Worm (Caenorhabditis elegans): ENCODE data around the gene C07E3.8.

Gene C07E3.8

DNA sequence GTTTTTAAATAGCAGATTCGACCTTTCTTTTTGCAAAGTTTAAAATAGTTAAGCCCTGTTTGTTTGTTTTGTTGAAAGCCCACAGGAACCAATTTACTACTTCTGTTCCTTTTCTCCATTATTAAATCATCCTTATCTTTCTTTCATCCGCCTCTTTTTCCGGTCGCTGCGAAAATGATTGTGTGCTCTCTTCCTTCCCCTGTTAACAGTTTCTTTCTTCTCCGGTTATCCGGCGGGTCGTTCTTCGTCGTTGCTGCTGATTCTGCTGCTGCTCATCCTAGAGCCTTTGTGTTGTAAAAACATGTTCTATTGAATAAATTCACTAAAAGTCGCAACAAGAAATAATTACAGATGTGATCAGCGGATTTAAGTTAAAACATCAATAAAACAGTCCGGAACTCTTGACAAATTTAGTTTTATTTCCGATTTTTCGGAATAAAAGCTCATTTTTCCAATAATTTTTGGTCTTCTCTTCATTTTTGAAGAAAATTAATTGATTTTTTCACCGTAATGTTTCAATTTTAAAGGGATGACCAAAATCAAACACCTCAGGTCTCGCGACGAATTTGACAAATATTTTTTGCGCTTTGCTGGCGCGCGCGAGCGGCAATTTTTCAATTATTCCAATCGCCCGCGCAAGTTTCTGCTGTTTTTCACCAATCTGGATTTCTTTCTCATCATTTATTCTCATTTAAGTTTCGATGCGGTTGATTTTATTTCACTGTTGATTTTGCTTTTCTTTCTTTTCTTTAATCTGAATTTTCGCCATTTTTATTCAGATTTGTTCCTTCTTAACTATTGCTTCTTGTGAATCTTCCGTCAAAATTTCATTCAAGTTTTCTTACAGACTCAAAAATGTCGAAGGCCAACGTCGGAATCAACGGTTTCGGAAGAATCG lies 41.5 kb downstream of the C07E3.8 start, which contains the start of gene gpd-1 (continued):
- TF ChIP-seq snpc-1.1 (tag; optimal IDR thresholded peaks at IDR 0.05; ENCODE audit: insufficient read depth) (peak; percentile 44), rec-8 (tag; optimal IDR thresholded peaks at IDR 0.05) (no peak), pha-4 (tag; optimal IDR thresholded peaks at IDR 0.05) (no peak), ceh-91 (GFP tag; IDR thresholded peaks at IDR 0.05) (peak; percentile 98), mel-28 (tag; optimal IDR thresholded peaks at IDR 0.05; ENCODE audit: borderline replicate concordance) (no peak), bed-2 (GFP tag; IDR thresholded peaks at IDR 0.05) (no peak), F57A8.1 (GFP tag; optimal IDR thresholded peaks at IDR 0.05) (no peak), ztf-26 (tag; optimal IDR thresholded peaks at IDR 0.05) (no peak), snpc-1.3 (tag; optimal IDR thresholded peaks at IDR 0.05; ENCODE audit: insufficient read depth) (peak; percentile 82), unc-130 (GFP tag; optimal IDR thresholded peaks at IDR 0.05) (peak; percentile 82), pbrm-1 (GFP tag; IDR thresholded peaks at IDR 0.05) (peak; percentile 69), K12H6.12 (tag; optimal IDR thresholded peaks at IDR 0.05) (no peak), tlf-1 (GFP tag; optimal IDR thresholded peaks at IDR 0.05) (peak; percentile 89), madf-8 (GFP tag; conservative IDR thresholded peaks at IDR 0.05) (peak; percentile 96), nhr-120 (GFP tag; IDR thresholded peaks at IDR 0.05) (no peak), nhr-179 (tag; optimal IDR thresholded peaks at IDR 0.05) (no peak), dpff-1 (tag; optimal IDR thresholded peaks at IDR 0.05) (no peak), repo-1 (tag; optimal IDR thresholded peaks at IDR 0.05) (peak; percentile 10), D2030.7 (GFP tag; IDR thresholded peaks at IDR 0.05) (peak; percentile 97), lin-26 (GFP tag; IDR thresholded peaks at IDR 0.05) (no peak), atf-7 (tag; optimal IDR thresholded peaks at IDR 0.05) (peak; percentile 29), ZK185.1 (tag; optimal IDR thresholded peaks at IDR 0.05; ENCODE audit: poor library complexity, severe bottlenecking) (no peak), ztf-22 (GFP tag; optimal IDR thresholded peaks at IDR 0.05) (no peak), fkh-3 (tag; optimal IDR thresholded peaks at IDR 0.05) (no peak), mxl-1 (tag; optimal IDR thresholded peaks at IDR 0.05) (no peak), him-1 (tag; optimal IDR thresholded peaks at IDR 0.05) (peak; percentile 13), ztf-3 (GFP tag; optimal IDR thresholded peaks at IDR 0.05) (no peak), nhr-27 (tag; optimal IDR thresholded peaks at IDR 0.05) (no peak), unc-62 (GFP tag; optimal IDR thresholded peaks at IDR 0.05) (no peak), cebp-1 (GFP tag; IDR thresholded peaks at IDR 0.05) (no peak), cebp-1 (tag; optimal IDR thresholded peaks at IDR 0.05) (peak; percentile 36), F10E7.11 (tag; optimal IDR thresholded peaks at IDR 0.05) (peak; percentile 53), madf-3 (GFP tag; IDR thresholded peaks at IDR 0.05) (peak; percentile 78; the same call in 1 of the 2 replicates), nhr-90 (tag; optimal IDR thresholded peaks at IDR 0.05) (no peak), nfyb-1 (GFP tag; IDR thresholded peaks at IDR 0.05) (0 out of 2 replicates have a peak, but pooled peaks have one; percentile 40), ceh-27 (GFP tag; optimal IDR thresholded peaks at IDR 0.05) (no peak), egl-44 (GFP tag; IDR thresholded peaks at IDR 0.05) (no peak), hmg-1.2 (GFP tag; IDR thresholded peaks at IDR 0.05) (peak; percentile 56; the same call in 1 of the 2 replicates), F37B4.10 (GFP tag; IDR thresholded peaks at IDR 0.05) (no peak), egrh-3 (GFP tag; IDR thresholded peaks at IDR 0.05) (0 out of 2 replicates have a peak, but pooled peaks have one; percentile 6), tbx-9 (tag; optimal IDR thresholded peaks at IDR 0.05; ENCODE audit: borderline replicate concordance) (no peak), ceh-40 (GFP tag; IDR thresholded peaks at IDR 0.05) (0 out of 2 replicates have a peak, but pooled peaks have one; percentile 7), F49E8.2 (tag; optimal IDR thresholded peaks at IDR 0.05; ENCODE audit: insufficient read depth) (peak; percentile 62), ztf-6 (GFP tag; IDR thresholded peaks at IDR 0.05) (no peak), mes-4 (tag; optimal IDR thresholded peaks at IDR 0.05) (no peak), B0336.3 (GFP tag; IDR thresholded peaks at IDR 0.05) (peak; percentile 87)

All from whole organism, young adult.